Worm (Caenorhabditis elegans) whole organism, late embryonic: ENCODE measurements around the gene hacl-1.

Source experiments
- F13H6.1 ChIP-seq: sonication (generic microtip); optimal IDR thresholded peaks from 2 replicates; lab custom pipeline; 2016; ENCODE audit warnings: missing genetic modification characterization, missing compliant biosample characterization
- ama-1 ChIP-seq: fragments of 150-350 bp; optimal IDR thresholded peaks from 2 replicates; lab custom pipeline; 2014
- ceh-30 ChIP-seq: fragments of 150-350 bp; optimal IDR thresholded peaks from 2 replicates; lab custom pipeline; 2014; ENCODE audit warnings: missing biosample characterization, missing genetic modification characterization
- ceh-9 ChIP-seq: sonication (generic microtip); optimal IDR thresholded peaks from 2 replicates; lab custom pipeline; 2016; ENCODE audit warnings: mild to moderate bottlenecking, missing genetic modification characterization, inconsistent platforms, missing compliant biosample characterization
- ets-4 ChIP-seq: sonication (generic microtip); optimal IDR thresholded peaks from 2 replicates; lab custom pipeline; 2016; ENCODE audit warnings: missing genetic modification characterization, missing compliant biosample characterization
- fkh-10 ChIP-seq: fragments of 150-350 bp; optimal IDR thresholded peaks from 2 replicates; lab custom pipeline; 2014; ENCODE audit warnings: missing biosample characterization, missing genetic modification reagents, missing genetic modification characterization
- hlh-13 ChIP-seq: fragments of 200-800 bp; sonication (Bioruptor generic); optimal IDR thresholded peaks from 2 replicates; lab custom pipeline; 2018; ENCODE audit warnings: mild to moderate bottlenecking, missing genetic modification characterization, missing compliant biosample characterization
- mec-3 ChIP-seq: sonication (generic microtip); optimal IDR thresholded peaks from 2 replicates; lab custom pipeline; 2016; ENCODE audit warnings: borderline replicate concordance, missing genetic modification characterization, missing compliant biosample characterization
- pha-2 ChIP-seq: sonication (generic microtip); optimal IDR thresholded peaks from 2 replicates; lab custom pipeline; 2017; ENCODE audit warnings: mild to moderate bottlenecking, missing genetic modification characterization, missing compliant biosample characterization
- pqm-1 ChIP-seq: sonication (generic microtip); optimal IDR thresholded peaks from 2 replicates; lab custom pipeline; 2016; ENCODE audit warnings: missing genetic modification characterization, missing compliant biosample characterization
- ttx-3 ChIP-seq: sonication (generic microtip); optimal IDR thresholded peaks from 2 replicates; lab custom pipeline; 2016; ENCODE audit warnings: missing genetic modification reagents, missing genetic modification characterization, missing compliant biosample characterization

DNA sequence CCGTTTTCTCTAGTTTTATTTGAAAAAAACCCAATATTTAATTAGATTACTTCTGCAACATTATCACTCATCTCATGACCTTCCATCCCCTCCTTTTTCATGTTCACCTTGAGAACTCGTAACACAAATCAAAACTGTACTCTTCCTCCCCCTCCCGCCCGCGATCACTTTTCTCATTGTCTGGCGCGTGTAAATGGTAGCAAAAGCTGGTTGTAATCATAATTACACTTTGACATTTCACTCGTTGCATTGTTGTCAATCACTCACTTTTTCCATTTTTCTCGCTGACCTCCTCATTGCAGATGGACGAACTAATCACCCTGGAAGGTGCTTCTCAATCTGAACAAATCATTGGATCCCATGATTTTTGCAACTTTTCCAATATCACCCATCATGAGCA lies 17.6 kb upstream of the hacl-1 start, which contains the start of gene npr-41:
- TF ChIP-seq ceh-30 (no peak), hlh-13 (GFP tag; lab: Kevin White, UChicago) (no peak), pqm-1 (tag; lab: Kevin White, UChicago) (no peak), ttx-3 (tag; lab: Kevin White, UChicago) (no peak), fkh-10 (GFP tag; lab: Kevin White, UChicago) (no peak), pha-2 (tag; lab: Kevin White, UChicago) (no peak), ets-4 (tag; lab: Kevin White, UChicago) (no peak), F13H6.1 (no peak), mec-3 (no peak), ceh-9 (no peak), ama-1 (lab: Kevin White, UChicago) (no peak)
